Worm (Caenorhabditis elegans): ENCODE measurements around the gene ncs-3.
A peak's percentile ranks its signal among the peaks of the same experiment; 100 is the strongest.

The ncs-3 gene

DNA sequence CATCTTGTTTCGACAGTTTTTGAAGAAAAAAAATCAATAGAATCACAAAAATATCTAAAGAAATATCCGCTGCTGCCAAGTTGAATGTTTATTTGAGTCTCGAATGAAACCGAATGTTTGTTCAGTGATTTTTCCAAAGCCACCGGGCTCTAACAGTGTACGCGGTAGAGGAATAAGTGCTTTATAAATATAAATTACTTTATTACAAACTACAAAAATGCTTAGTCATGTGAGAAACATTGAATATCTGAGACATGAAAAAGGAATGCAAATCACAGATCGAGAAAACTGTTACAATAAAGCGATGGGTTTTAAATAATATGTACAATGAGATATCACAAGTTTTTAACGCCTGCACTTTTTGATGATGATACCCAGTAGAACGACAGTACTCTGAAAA, 15.5 kb upstream of the ncs-3 start, which contains the start of gene F55A4.7:
TSS of gene F55A4.7 (minus strand) at position 101 of the 400 bp plus-strand sequence.
- TF ChIP-seq dao-5 (tag; optimal IDR thresholded peaks at IDR 0.05) (no peak), W03F9.2 (tag; optimal IDR thresholded peaks at IDR 0.05) (no peak), him-1 (tag; optimal IDR thresholded peaks at IDR 0.05) (no peak)

DNA sequence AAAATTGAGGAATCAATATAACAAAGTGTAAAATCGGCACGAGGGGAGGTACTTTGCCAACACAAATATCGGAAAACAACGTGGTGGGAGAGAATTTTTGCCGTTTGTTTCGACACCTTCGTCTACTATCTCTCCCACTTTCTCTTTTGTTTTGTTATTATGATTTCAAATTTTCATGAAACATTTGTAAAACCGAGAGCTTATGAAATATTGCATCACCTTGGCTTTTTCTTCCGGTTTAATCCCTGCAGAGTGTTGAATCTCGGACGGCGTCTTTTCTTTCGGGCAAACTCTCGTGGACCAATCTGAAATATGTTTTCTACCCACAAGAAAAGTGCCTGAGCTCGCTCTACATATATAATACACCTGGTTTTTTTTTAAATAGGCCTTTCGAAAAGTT, 9.6 kb upstream of the ncs-3 start:
- no peak for TF ChIP-seq him-1 (tag; optimal IDR thresholded peaks at IDR 0.05)
- TF ChIP-seq W03F9.2 (tag; optimal IDR thresholded peaks at IDR 0.05): no peak
- TF ChIP-seq dao-5 (tag; optimal IDR thresholded peaks at IDR 0.05): no peak

DNA sequence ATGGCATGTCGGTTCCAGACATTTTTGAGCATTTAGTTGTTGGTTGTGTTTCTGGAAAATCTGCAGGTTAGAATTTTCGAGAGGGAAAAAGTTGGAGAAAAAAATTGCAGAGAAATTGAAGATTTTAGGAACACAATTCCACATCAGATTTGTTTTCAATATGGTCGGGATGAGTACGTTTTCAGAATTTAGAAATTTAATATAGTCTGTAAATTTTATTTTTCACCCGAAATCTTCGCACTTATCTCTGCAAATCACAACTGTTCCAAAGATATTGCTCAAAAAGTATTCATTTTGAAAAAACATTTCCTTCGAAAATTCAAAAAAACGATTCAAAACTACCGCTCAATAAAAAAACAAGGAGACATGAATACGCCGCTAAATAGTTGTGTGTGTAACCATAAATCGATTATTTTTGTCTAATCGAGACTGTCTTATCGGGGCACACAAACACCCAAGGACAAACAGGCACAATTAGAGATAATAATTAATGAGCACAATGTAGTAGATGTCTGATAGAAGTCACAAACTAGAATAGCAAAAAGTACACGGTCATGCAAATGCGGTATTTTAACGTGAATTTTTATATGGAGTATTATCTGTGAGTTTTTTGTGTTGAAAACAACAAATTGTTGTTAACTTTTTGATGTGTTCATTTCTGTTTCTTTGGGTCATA, 7.6 kb upstream of the ncs-3 start, which contains the start of gene vpat-1:
TSS of gene vpat-1 (minus strand) at position 51 of the 676 bp plus-strand sequence.
- TF ChIP-seq dao-5 (tag; optimal IDR thresholded peaks at IDR 0.05): no peak
- TF ChIP-seq W03F9.2 (tag; optimal IDR thresholded peaks at IDR 0.05): no peak
- no peak for TF ChIP-seq him-1 (tag; optimal IDR thresholded peaks at IDR 0.05)

DNA sequence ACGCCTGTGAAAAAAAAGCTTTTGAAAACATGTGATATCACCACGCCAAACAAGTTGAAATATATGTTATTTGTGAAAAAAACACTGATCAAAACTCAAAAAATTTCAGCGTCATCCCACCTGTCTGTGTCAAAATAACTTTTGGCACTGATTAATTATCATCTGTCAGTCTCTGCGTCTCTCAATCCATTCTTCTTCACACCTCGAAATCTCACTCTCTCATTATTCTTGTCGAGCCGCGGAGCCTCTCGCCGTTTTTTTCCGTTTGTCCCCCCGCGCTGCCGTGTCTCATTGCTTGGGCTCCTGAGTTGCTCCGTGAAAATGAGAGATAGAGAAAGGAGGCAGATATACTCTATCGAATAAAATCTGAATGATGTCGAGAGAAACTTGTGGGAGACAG, 2.8 kb upstream of the ncs-3 start:
- TF ChIP-seq him-1 (tag; optimal IDR thresholded peaks at IDR 0.05): no peak
- TF ChIP-seq dao-5 (tag; optimal IDR thresholded peaks at IDR 0.05): no peak
- TF ChIP-seq W03F9.2 (tag; optimal IDR thresholded peaks at IDR 0.05): no peak

DNA sequence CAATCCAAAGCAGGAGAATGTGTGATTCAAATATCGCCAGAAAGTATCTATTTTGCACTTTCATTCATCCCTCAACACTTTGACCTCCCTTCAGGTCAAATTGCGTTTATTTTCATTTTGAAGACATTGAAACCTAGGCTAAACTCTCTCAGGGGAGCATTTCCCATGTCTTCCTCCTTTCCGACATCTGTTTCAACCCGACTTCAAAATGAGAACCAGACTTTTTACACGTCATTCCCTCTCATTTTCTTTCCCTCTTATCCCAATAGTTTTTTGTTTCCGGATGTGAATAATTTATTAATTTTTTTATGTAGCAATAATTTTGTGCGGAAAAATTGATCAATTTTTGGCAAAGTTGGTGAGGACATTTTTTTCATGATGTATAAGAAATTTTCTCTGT, 921 bp upstream of the ncs-3 start:
- TF ChIP-seq dao-5 (tag; optimal IDR thresholded peaks at IDR 0.05) (no peak), W03F9.2 (tag; optimal IDR thresholded peaks at IDR 0.05) (no peak), him-1 (tag; optimal IDR thresholded peaks at IDR 0.05) (no peak)

DNA sequence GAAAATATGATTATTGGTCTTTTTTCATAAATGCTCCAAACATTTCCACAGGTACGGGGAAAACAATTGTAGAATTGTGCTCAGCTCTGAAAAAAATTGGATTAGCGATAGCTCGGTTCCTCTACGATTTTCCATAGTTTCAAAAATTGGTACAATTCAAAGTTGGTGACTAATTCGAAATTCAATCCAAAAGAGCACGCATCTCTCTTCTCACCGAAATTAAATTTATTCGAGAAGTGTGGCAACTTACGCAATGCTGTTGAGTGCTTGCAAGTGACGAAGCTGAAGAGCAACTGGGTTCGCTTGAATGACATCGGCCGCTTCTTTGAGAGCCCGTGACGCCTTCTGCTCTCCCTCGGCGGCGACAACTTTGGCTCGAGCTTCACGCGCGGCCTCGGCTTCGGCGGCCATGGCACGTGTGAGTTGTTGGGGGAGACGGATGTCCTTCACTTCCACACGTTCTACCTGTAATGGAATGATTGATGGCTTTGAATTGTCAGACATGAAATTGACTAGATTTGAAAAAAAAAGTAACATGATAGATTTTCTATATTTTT, 4.0 kb downstream of the ncs-3 start:
- TF ChIP-seq him-1 (tag; optimal IDR thresholded peaks at IDR 0.05) (peak; percentile 18), W03F9.2 (tag; optimal IDR thresholded peaks at IDR 0.05) (no peak)

DNA sequence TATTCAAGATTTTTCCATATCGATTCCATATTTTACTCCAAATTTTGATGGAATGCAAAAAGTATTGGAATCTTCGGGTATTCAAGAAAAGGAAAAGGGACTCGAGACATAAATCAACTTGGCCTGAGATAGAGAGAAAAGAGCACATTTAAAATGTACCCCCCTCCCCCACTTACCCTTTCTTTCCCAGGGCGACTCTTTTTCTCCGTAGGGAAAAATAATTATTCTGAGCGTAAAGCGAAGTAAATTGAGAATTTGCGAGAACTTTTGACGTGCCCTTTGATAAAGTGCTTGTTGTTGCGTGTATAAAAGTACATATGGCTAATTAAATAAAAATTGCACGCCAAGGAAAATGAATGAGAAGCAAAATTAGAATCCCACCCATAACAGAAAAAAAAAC, 6.8 kb downstream of the ncs-3 start:
- no peak for TF ChIP-seq W03F9.2 (tag; optimal IDR thresholded peaks at IDR 0.05)
- TF ChIP-seq dao-5 (tag; optimal IDR thresholded peaks at IDR 0.05): no peak
- no peak for TF ChIP-seq him-1 (tag; optimal IDR thresholded peaks at IDR 0.05)

DNA sequence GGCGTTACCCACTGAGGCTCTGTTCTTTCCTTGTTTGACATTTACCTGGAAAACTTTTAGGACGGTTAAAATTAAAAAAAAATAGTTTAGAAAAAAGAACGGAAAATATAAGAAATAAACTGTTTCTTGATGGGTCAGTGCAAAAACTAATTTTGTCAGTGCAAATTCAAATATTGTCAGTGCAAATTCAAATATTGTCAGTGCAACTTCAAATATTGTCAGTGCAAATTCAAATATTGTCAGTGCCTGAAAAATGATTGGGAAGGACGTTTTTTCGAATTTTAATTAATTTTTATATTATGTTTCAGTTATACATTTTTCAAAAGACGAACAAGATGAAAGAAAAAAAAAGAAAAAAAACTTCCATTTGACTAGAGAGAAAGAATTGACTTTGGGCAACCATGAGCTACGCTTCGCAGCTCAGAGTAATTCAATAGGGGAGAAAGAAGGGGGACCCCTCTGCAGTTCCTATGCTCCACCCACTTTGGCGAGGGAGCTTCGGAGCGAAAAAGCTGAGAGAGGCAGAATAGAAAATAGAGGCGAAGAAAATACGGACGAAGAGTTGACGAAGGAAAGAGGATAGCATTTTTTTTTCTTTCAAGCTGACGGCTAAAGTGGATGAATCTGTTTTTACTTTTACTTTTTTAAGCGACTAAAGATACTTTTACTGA, 8.7 kb downstream of the ncs-3 start, which contains the start of gene unc-1:
TSS of gene unc-1 (minus strand) at position 51 of the 671 bp plus-strand sequence.
- TF ChIP-seq W03F9.2 (tag; optimal IDR thresholded peaks at IDR 0.05) (no peak), him-1 (tag; optimal IDR thresholded peaks at IDR 0.05) (peak; percentile 52), dao-5 (tag; optimal IDR thresholded peaks at IDR 0.05) (no peak)

DNA sequence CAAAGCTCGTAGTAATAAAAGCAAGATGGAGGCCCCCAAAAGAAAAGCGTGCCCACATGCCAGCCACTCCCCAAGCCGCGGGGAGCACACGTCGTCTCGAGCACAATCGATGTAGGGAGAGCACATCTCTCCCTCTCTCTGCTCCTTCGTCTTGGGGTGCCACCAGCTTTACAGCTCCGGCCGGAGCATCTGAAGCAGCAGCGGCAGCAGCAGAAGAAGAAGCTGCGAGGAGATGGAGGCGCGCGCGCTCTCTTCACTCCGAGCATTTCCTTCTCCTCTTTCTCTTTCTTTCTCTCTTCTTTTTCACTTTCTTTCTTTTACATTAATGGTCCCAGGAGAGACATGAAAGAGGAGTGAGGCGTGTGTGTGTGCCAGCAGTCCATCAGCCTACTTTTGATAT, 10.2 kb downstream of the ncs-3 start:
- TF ChIP-seq dao-5 (tag; optimal IDR thresholded peaks at IDR 0.05) (no peak), him-1 (tag; optimal IDR thresholded peaks at IDR 0.05) (peak; percentile 84)

DNA sequence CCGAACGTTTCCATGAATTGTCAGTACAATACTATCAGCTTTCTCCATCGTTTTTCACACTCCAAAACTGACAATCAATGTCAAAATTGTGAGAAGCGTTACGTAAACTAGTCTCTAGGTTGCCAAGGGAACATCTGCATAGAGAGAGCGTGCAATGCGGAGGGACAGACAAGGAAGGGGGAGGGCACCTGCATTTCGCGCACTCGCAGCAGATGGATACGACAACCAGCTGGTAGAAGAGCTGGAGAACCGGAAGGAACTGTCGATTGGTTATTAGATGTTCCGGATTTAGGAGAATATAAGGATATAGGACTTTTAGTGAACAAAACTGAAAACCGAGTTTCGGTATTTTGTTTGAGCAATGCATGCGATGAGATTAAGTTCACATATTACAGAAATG, 15.1 kb downstream of the ncs-3 start, which contains the start of gene mksr-1:
TSS of gene mksr-1 (minus strand) at position 144 of the 400 bp plus-strand sequence.
- TF ChIP-seq him-1 (tag; optimal IDR thresholded peaks at IDR 0.05) (no peak), W03F9.2 (tag; optimal IDR thresholded peaks at IDR 0.05) (no peak), dao-5 (tag; optimal IDR thresholded peaks at IDR 0.05) (no peak)

DNA sequence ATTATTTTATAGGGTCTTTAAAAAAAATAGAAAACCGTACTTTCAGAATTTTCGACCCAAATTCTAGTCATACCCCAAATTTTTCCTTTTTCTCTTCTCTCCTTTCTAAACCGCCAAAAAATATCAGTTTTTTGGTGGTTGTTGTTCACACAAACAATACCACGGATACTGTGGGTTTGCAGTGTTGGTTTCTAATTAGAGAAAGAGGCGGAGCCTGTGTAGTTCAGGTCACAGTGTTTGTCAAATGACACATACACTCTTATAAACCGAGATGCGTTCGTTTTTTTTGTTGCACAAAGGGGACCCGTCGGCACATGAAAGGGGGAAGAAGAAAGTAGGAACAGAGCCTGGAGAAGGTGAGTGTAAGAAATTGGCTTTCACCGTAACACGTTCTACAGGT, 18.3 kb downstream of the ncs-3 start, which contains the start of gene lim-6:
TSS of gene lim-6 (plus strand) at position 301 of the 400 bp plus-strand sequence.
- TF ChIP-seq W03F9.2 (tag; optimal IDR thresholded peaks at IDR 0.05) (no peak), him-1 (tag; optimal IDR thresholded peaks at IDR 0.05) (no peak), dao-5 (tag; optimal IDR thresholded peaks at IDR 0.05) (no peak)

DNA sequence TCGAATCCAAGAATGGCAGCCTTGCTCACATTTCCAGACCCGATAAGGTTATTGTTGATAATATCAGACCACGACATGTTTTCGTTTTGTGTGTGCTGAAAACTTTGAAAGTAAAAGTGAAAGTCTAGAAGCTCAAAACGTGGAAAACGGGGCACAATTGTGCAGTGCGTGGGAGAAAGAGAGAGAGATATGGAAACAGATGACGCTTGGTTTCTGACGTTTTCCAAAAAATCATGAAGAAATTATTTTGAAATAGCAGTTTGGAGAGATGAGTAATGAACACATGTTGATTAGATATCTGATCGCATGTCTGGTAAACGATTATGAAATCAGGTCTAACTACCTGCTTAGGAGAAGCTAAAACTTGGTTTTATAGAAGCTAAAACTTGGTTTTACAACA, 26.7 kb downstream of the ncs-3 start, which contains the start of gene pfn-3:
TSS of gene pfn-3 (minus strand) at position 101 of the 400 bp plus-strand sequence.
- TF ChIP-seq dao-5 (tag; optimal IDR thresholded peaks at IDR 0.05) (no peak), W03F9.2 (tag; optimal IDR thresholded peaks at IDR 0.05) (no peak), him-1 (tag; optimal IDR thresholded peaks at IDR 0.05) (no peak)

DNA sequence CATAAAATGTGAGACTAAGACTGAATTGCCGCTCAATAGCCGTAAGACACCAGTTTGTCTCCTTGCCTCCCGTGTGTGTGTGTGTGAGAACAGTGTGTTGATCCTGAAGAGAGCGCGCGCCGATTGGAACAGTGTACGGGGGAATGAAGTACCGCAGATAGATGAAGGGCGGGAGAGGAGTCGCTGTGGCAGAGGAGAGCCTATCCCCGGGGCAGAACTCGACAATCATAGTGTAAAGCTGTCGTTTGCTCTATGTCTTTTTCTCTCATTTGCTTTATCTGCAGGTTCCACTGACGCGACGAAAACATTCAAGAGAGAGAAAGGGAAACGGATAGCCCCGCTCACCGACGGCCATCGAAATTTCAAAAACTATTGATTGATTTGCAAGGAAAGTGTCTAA, 28.0 kb downstream of the ncs-3 start:
- TF ChIP-seq W03F9.2 (tag; optimal IDR thresholded peaks at IDR 0.05): no peak
- TF ChIP-seq him-1 (tag; optimal IDR thresholded peaks at IDR 0.05): no peak
- no peak for TF ChIP-seq dao-5 (tag; optimal IDR thresholded peaks at IDR 0.05)

DNA sequence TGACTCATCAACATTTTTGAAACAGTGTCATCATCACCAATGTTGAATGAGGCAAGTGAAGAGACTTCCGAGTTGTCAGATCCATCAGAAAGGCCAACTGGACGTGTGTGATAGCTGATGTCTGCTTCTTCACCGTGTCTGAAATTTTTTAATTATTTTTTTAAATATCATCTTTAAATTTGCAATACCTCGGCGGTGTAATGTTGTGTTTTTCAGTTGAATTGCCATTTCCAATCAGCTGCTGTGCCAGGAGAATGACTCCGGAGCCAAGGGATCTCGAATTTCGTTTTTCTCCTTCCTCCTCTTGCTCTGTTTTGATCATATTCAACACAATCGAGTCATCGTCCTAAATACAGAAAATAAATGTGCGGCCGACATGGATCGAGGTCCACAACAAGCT, 31.1 kb downstream of the ncs-3 start:
- TF ChIP-seq dao-5 (tag; optimal IDR thresholded peaks at IDR 0.05) (no peak), W03F9.2 (tag; optimal IDR thresholded peaks at IDR 0.05) (no peak), him-1 (tag; optimal IDR thresholded peaks at IDR 0.05) (no peak)

Measured in whole organism, L4/young adult.